Fruit fly (Drosophila melanogaster) whole organism, embryonic: ENCODE data around the gene Taf8.

Source experiments
- Abd-B ChIP-seq: fragments of 200-800 bp; sonication (Bioruptor generic); optimal IDR thresholded peaks from 2 replicates; lab custom pipeline; 2018; ENCODE audit warnings: missing biosample characterization, mild to moderate bottlenecking, missing genetic modification characterization, moderate library complexity
- Atf6 ChIP-seq: fragments of 200-800 bp; sonication (Bioruptor generic); IDR thresholded peaks from 2 replicates; pipeline ENCODE4 v1.3.6; 2022; ENCODE audit warnings: missing biosample characterization, missing genetic modification characterization
- Awh ChIP-seq: fragments of 200-800 bp; sonication (Bioruptor generic); IDR thresholded peaks from 2 replicates; pipeline ENCODE4, ENCODE4 v1.3.6; 2022; ENCODE audit warnings: missing biosample characterization, missing genetic modification characterization
- BtbVII ChIP-seq: fragments of 200-800 bp; sonication (Bioruptor generic); optimal IDR thresholded peaks from 3 replicates; lab custom pipeline; 2017; ENCODE audit warnings: missing biosample characterization, mild to moderate bottlenecking, missing genetic modification characterization
- CG10959 ChIP-seq: fragments of 200-800 bp; sonication (Bioruptor generic); IDR thresholded peaks from 2 replicates; pipeline ENCODE4 v1.3.6; 2022; ENCODE audit warnings: missing biosample characterization, missing genetic modification characterization
- CG11695 ChIP-seq: fragments of 200-800 bp; sonication (Bioruptor generic); IDR thresholded peaks from 3 replicates; pipeline ENCODE4 v1.3.6; 2022; ENCODE audit warnings: missing biosample characterization, missing genetic modification characterization
- CG12391 ChIP-seq: fragments of 200-800 bp; sonication (Bioruptor generic); optimal IDR thresholded peaks from 3 replicates; lab custom pipeline; 2018; ENCODE audit warnings: missing biosample characterization, mild to moderate bottlenecking, missing genetic modification characterization, moderate library complexity
- CG13424 ChIP-seq: fragments of 200-800 bp; sonication (Bioruptor generic); optimal IDR thresholded peaks from 2 replicates; lab custom pipeline; 2019; ENCODE audit warnings: missing biosample characterization, mild to moderate bottlenecking, missing genetic modification characterization, moderate library complexity
- CG1603 ChIP-seq: fragments of 200-800 bp; sonication (Bioruptor generic); optimal IDR thresholded peaks from 2 replicates; lab custom pipeline; 2019; ENCODE audit warnings: missing biosample characterization, mild to moderate bottlenecking, missing genetic modification characterization, moderate library complexity
- CG17361 ChIP-seq: fragments of 200-800 bp; sonication (Bioruptor generic); IDR thresholded peaks from 3 replicates; pipeline ENCODE4 v1.3.6; 2022; ENCODE audit warnings: missing biosample characterization, missing genetic modification characterization
- CG17385 ChIP-seq: fragments of 200-800 bp; sonication (Bioruptor generic); optimal IDR thresholded peaks from 3 replicates; lab custom pipeline; 2018; ENCODE audit warnings: missing biosample characterization, mild to moderate bottlenecking, missing genetic modification characterization
- CG32532 ChIP-seq: fragments of 200-800 bp; sonication (Bioruptor generic); IDR thresholded peaks from 2 replicates; pipeline ENCODE4 v1.3.6; 2022; ENCODE audit warnings: missing biosample characterization, missing genetic modification characterization
- CG4617 ChIP-seq: fragments of 200-800 bp; sonication (Bioruptor generic); optimal IDR thresholded peaks from 3 replicates; lab custom pipeline; 2016; ENCODE audit warnings: missing biosample characterization, missing genetic modification characterization, borderline replicate concordance
- CG6765 ChIP-seq: fragments of 200-800 bp; sonication (Bioruptor generic); optimal IDR thresholded peaks from 3 replicates; lab custom pipeline; 2017; ENCODE audit warnings: missing biosample characterization, mild to moderate bottlenecking, missing genetic modification characterization
- CG8765 ChIP-seq: fragments of 200-800 bp; sonication (Bioruptor generic); IDR thresholded peaks from 2 replicates; pipeline ENCODE4 v1.3.6; 2022; ENCODE audit warnings: missing biosample characterization, missing genetic modification characterization
- CkIIα-i1 ChIP-seq: fragments of 200-800 bp; sonication (Bioruptor generic); IDR thresholded peaks from 2 replicates; pipeline ENCODE4 v1.3.6; 2022; ENCODE audit warnings: missing biosample characterization, missing genetic modification characterization
- CrebB ChIP-seq: fragments of 200-800 bp; sonication (Bioruptor generic); optimal IDR thresholded peaks from 3 replicates; lab custom pipeline; 2018; ENCODE audit warnings: missing biosample characterization, mild to moderate bottlenecking, missing genetic modification characterization
- Dll ChIP-seq: fragments of 200-800 bp; sonication (Bioruptor generic); IDR thresholded peaks from 4 replicates; pipeline ENCODE4 v1.3.6; 2022; ENCODE audit warnings: missing biosample characterization, missing genetic modification characterization; ENCODE audit not compliant: partially characterized antibody
- Dp ChIP-seq: fragments of 200-800 bp; sonication (Bioruptor generic); optimal IDR thresholded peaks from 2 replicates; lab custom pipeline; 2018; ENCODE audit warnings: missing biosample characterization, mild to moderate bottlenecking, missing genetic modification characterization, moderate library complexity
- Dref ChIP-seq: fragments of 200-800 bp; sonication (Bioruptor generic); IDR thresholded peaks from 2 replicates; pipeline ENCODE4 v1.3.6; 2022; ENCODE audit warnings: missing biosample characterization, missing genetic modification characterization
- E2f2 ChIP-seq: fragments of 200-800 bp; sonication (Bioruptor generic); IDR thresholded peaks from 2 replicates; pipeline ENCODE4 v1.3.6; 2022; ENCODE audit warnings: missing biosample characterization, missing genetic modification characterization
- Fer1 ChIP-seq: fragments of 200-800 bp; sonication (Bioruptor generic); optimal IDR thresholded peaks from 2 replicates; lab custom pipeline; 2017; ENCODE audit warnings: missing biosample characterization, mild to moderate bottlenecking, missing genetic modification characterization
- HmgD ChIP-seq: fragments of 200-800 bp; sonication (Bioruptor generic); optimal IDR thresholded peaks from 3 replicates; lab custom pipeline; 2016; ENCODE audit warnings: missing biosample characterization, missing genetic modification characterization
- Hmx ChIP-seq: fragments of 200-800 bp; sonication (Bioruptor generic); optimal IDR thresholded peaks from 2 replicates; lab custom pipeline; 2016; ENCODE audit warnings: missing biosample characterization, missing genetic modification characterization
- Hr3 ChIP-seq: fragments of 200-800 bp; sonication (Bioruptor generic); optimal IDR thresholded peaks from 3 replicates; lab custom pipeline; 2016; ENCODE audit warnings: missing biosample characterization, missing genetic modification characterization
- MBD-R2 ChIP-seq: fragments of 200-800 bp; sonication (Bioruptor generic); IDR thresholded peaks from 2 replicates; pipeline ENCODE4 v1.3.6; 2022; ENCODE audit warnings: missing biosample characterization, missing genetic modification characterization
- Med ChIP-seq: fragments of 200-800 bp; sonication (Bioruptor generic); peaks from one replicate; lab custom pipeline; 2016; ENCODE audit warnings: missing biosample characterization, missing genetic modification characterization, mild to moderate bottlenecking, inconsistent platforms, moderate library complexity
- Nf-YC ChIP-seq: fragments of 200-800 bp; optimal IDR thresholded peaks from 3 replicates; lab custom pipeline; 2019; ENCODE audit warnings: missing biosample characterization, mild to moderate bottlenecking, missing genetic modification characterization, moderate library complexity
- Opbp ChIP-seq: fragments of 200-800 bp; sonication (Bioruptor generic); IDR thresholded peaks from 3 replicates; pipeline ENCODE4 v1.3.6; 2022; ENCODE audit warnings: missing biosample characterization, missing genetic modification characterization; ENCODE audit not compliant: partially characterized antibody
- Ravus ChIP-seq: fragments of 200-800 bp; sonication (Bioruptor generic); IDR thresholded peaks from 2 replicates; pipeline ENCODE4 v1.3.6; 2022; ENCODE audit warnings: missing biosample characterization, missing genetic modification characterization
- Xrp1 ChIP-seq: fragments of 200-800 bp; sonication (Bioruptor generic); IDR thresholded peaks from 2 replicates; pipeline ENCODE4 v1.3.6; 2022; ENCODE audit warnings: missing biosample characterization, missing genetic modification characterization
- bbx ChIP-seq: fragments of 200-800 bp; sonication (Bioruptor generic); IDR thresholded peaks from 2 replicates; pipeline ENCODE4 v1.3.6; 2022; ENCODE audit warnings: missing biosample characterization, missing genetic modification characterization; ENCODE audit not compliant: partially characterized antibody
- chif ChIP-seq, 2 experiments: fragments of 200-800 bp; sonication (Bioruptor generic); optimal IDR thresholded peaks; 3 replicates each; lab custom pipeline; 2016; ENCODE audit warnings: missing biosample characterization in 2 of 2, missing genetic modification characterization in 2 of 2
- cwo ChIP-seq: fragments of 200-800 bp; sonication (Bioruptor generic); optimal IDR thresholded peaks from 3 replicates; lab custom pipeline; 2017; ENCODE audit warnings: missing biosample characterization, missing genetic modification characterization, mild to moderate bottlenecking, moderate library complexity, missing genetic modification reagents
- eyg ChIP-seq: fragments of 200-800 bp; sonication (Bioruptor generic); optimal IDR thresholded peaks from 3 replicates; lab custom pipeline; 2016; ENCODE audit warnings: missing biosample characterization, missing genetic modification characterization
- gcm ChIP-seq: fragments of 200-800 bp; sonication (Bioruptor generic); optimal IDR thresholded peaks from 2 replicates; lab custom pipeline; 2019; ENCODE audit warnings: missing biosample characterization, mild to moderate bottlenecking, missing genetic modification characterization, moderate library complexity
- gem ChIP-seq: fragments of 200-800 bp; sonication (Bioruptor generic); optimal IDR thresholded peaks from 2 replicates; lab custom pipeline; 2019; ENCODE audit warnings: missing biosample characterization, mild to moderate bottlenecking, missing genetic modification characterization, moderate library complexity
- h ChIP-seq: fragments of >200 bp; optimal IDR thresholded peaks from 2 replicates; lab custom pipeline; 2017
- lbe ChIP-seq: fragments of 200-800 bp; sonication (Bioruptor generic); optimal IDR thresholded peaks from 2 replicates; lab custom pipeline; 2016; ENCODE audit warnings: missing biosample characterization, mild to moderate bottlenecking, missing genetic modification characterization
- lola ChIP-seq, 3 experiments: fragments of >200 bp in 2 of 3; fragments of 200-800 bp in 1 of 3; sonication (Bioruptor generic) in 1 of 3; optimal IDR thresholded peaks; 2 replicates each; lab custom pipeline; 2017 to 2019; ENCODE audit warnings: missing biosample characterization in 3 of 3, missing genetic modification characterization in 3 of 3, mild to moderate bottlenecking in 1 of 3, moderate library complexity in 1 of 3
- oc ChIP-seq: fragments of 200-800 bp; sonication (Bioruptor generic); optimal IDR thresholded peaks from 2 replicates; lab custom pipeline; 2018; ENCODE audit warnings: missing biosample characterization, mild to moderate bottlenecking, missing genetic modification characterization, moderate library complexity
- pho ChIP-seq: fragments of 200-800 bp; sonication (Bioruptor generic); optimal IDR thresholded peaks from 2 replicates; lab custom pipeline; 2016; ENCODE audit warnings: missing biosample characterization, missing genetic modification characterization
- pros ChIP-seq: fragments of 200-800 bp; sonication (Bioruptor generic); optimal IDR thresholded peaks from 3 replicates; lab custom pipeline; 2019; ENCODE audit warnings: missing biosample characterization, mild to moderate bottlenecking, missing genetic modification characterization, moderate library complexity
- sd ChIP-seq: fragments of 200-800 bp; sonication (Bioruptor generic); optimal IDR thresholded peaks from 3 replicates; lab custom pipeline; 2018; ENCODE audit warnings: missing biosample characterization, mild to moderate bottlenecking, missing genetic modification characterization, moderate library complexity
- sens ChIP-seq: fragments of 200-800 bp; sonication (Bioruptor generic); peaks from one replicate; lab custom pipeline; 2016; ENCODE audit warnings: missing biosample characterization, missing genetic modification characterization
- sqz ChIP-seq: fragments of 200-800 bp; sonication (Bioruptor generic); optimal IDR thresholded peaks from 3 replicates; lab custom pipeline; 2018; ENCODE audit warnings: missing biosample characterization, mild to moderate bottlenecking, missing genetic modification characterization
- stwl ChIP-seq: fragments of 200-800 bp; sonication (Bioruptor generic); optimal IDR thresholded peaks from 3 replicates; lab custom pipeline; 2018; ENCODE audit warnings: missing biosample characterization, mild to moderate bottlenecking, missing genetic modification characterization, moderate library complexity
- tx ChIP-seq: fragments of 200-800 bp; sonication (Bioruptor generic); optimal IDR thresholded peaks from 2 replicates; lab custom pipeline; 2016; ENCODE audit warnings: missing biosample characterization, missing genetic modification characterization

The Taf8 gene

dm6 chrX:18136910-18137849 lies 35.4 kb downstream of the Taf8 start, which contains the start of gene ari-1 (continued):
- TF ChIP-seq Xrp1 (GFP tag; lab: Robert Waterston, UW) (no peak), Hr3 (GFP tag; lab: Kevin White, UChicago) (no peak), CG1603 (tag; lab: Kevin White, UChicago) (peak; percentile 58), Fer1 (GFP tag; lab: Kevin White, UChicago) (peak; percentile 1), Med (GFP tag; lab: Kevin White, UChicago) (peak; percentile 76), HmgD (GFP tag; lab: Kevin White, UChicago) (no peak), pho (GFP tag; lab: Kevin White, UChicago) (no peak), CG4617 (peak; percentile 50), lola (GFP tag; optimal IDR thresholded peaks at IDR 0.05; lab: Kevin White, UChicago) (peak in 1 of 3 experiments; percentile 45), sqz (GFP tag; lab: Kevin White, UChicago) (peak; percentile 9), E2f2 (peak; percentile 18; the same call in 1 of the 2 replicates), CG8765 (GFP tag; lab: Robert Waterston, UW) (no peak), CG32532 (GFP tag; lab: Robert Waterston, UW) (no peak), Dref (GFP tag; lab: Robert Waterston, UW) (peak; percentile 60), MBD-R2 (GFP tag; lab: Robert Waterston, UW) (peak; percentile 35; the same call in 1 of the 2 replicates), CkIIα-i1 (GFP tag; lab: Robert Waterston, UW) (no peak), stwl (tag; lab: Kevin White, UChicago) (peak; percentile 44), Nf-YC (tag; lab: Kevin White, UChicago) (peak; percentile 12), Ravus (no peak), Opbp (GFP tag; lab: Robert Waterston, UW) (peak; percentile 46; the same call in 1 of the 3 replicates)

DNA sequence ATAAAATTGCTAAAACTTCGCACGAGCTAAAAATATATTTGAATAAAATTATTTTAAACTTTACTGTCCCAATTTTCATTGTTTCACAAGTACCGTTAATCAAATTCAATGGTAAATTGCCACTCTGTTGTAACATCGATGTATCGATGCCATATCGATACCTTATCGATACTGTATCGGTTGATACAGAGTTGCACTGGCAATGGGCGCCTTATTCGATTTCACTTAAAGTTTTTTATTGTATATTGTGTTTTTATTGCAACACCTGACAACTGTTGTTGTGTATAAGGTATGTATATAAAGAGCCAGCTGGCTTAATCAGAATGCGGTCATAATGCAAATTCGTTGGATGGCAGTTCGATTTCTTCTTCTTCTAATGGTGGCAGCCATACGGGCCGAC lies 36.5 kb downstream of the Taf8 start, which contains the start of gene CG43229:
TSS of gene CG43229 (plus strand) at position 246 of the 400 bp plus-strand sequence.
- TF ChIP-seq chif (GFP tag; optimal IDR thresholded peaks at IDR 0.05; lab: Kevin White, UChicago) (no peak), CG1603 (tag; lab: Kevin White, UChicago) (peak; percentile 98), CG6765 (GFP tag; lab: Kevin White, UChicago) (no peak), Atf6 (GFP tag; lab: Robert Waterston, UW) (0 out of 2 replicates have a peak, but pooled peaks have one; percentile 31), lbe (GFP tag; lab: Kevin White, UChicago) (no peak), CG12391 (tag; lab: Kevin White, UChicago) (no peak), bbx (GFP tag; lab: Robert Waterston, UW) (peak; percentile 85), eyg (GFP tag; lab: Kevin White, UChicago) (no peak), gcm (GFP tag; lab: Kevin White, UChicago) (peak; percentile 29), Dll (GFP tag; lab: Robert Waterston, UW) (peak; percentile 71), sd (tag; lab: Kevin White, UChicago) (no peak), oc (tag; lab: Kevin White, UChicago) (no peak), stwl (tag; lab: Kevin White, UChicago) (peak; percentile 82), Dp (GFP tag; lab: Kevin White, UChicago) (peak; percentile 81), pros (GFP tag; lab: Kevin White, UChicago) (no peak), Awh (GFP tag; lab: Robert Waterston, UW) (no peak), h (lab: Kevin White, UChicago) (no peak), CG11695 (GFP tag; lab: Robert Waterston, UW) (no peak), Abd-B (GFP tag; lab: Kevin White, UChicago) (no peak), CrebB (no peak), CG10959 (GFP tag; lab: Robert Waterston, UW) (no peak), CG17361 (GFP tag; lab: Robert Waterston, UW) (no peak), CG13424 (no peak), Hmx (GFP tag; lab: Kevin White, UChicago) (no peak), BtbVII (GFP tag; lab: Kevin White, UChicago) (no peak), sens (GFP tag; lab: Kevin White, UChicago) (peak; percentile 44), tx (GFP tag; lab: Kevin White, UChicago) (no peak), CG17385 (GFP tag; lab: Kevin White, UChicago) (peak; percentile 35), gem (tag; lab: Kevin White, UChicago) (no peak), cwo (GFP tag; lab: Kevin White, UChicago) (no peak)
